Worm (Caenorhabditis elegans): Measurements from ENCODE around the gene ubc-23.

The ubc-23 gene

DNA sequence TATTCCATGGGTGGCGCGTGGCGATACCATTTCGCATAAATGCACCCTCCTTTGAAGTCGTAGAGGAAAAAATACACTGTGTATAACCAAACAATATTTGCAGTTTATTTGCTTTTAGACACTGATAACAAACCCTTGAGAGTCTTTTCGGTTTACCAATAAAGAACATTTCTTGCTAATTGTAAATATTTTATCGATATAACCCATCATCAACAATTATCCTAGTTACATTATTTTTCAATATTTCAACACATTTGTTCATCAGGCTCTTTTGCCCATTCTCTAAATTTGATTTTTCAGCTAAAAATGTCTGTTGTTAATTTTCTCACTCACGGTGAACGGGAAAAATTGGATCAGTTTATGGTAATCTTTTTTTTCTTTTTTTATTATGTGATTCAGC is at the start of gene ubc-23:
Gene ubc-23, plus strand, starts transcription at position 301 of the 400 bp plus-strand sequence.
- TF ChIP-seq ztf-29 (GFP tag; IDR thresholded peaks at IDR 0.05), result no peak
- TF ChIP-seq T22C8.4 (GFP tag; IDR thresholded peaks at IDR 0.05), result no peak
- TF ChIP-seq ref-1 (GFP tag; conservative IDR thresholded peaks at IDR 0.05), result no peak
- no peak for TF ChIP-seq ztf-23 (GFP tag; IDR thresholded peaks at IDR 0.05)
- no peak for TF ChIP-seq klf-2 (GFP tag; conservative IDR thresholded peaks at IDR 0.05)
- no peak for TF ChIP-seq flt-1 (GFP tag; IDR thresholded peaks at IDR 0.05)
- TF ChIP-seq tab-1 (GFP tag; IDR thresholded peaks at IDR 0.05), result no peak
- TF ChIP-seq cog-1 (tag; optimal IDR thresholded peaks at IDR 0.05), result no peak
- no peak for TF ChIP-seq med-1 (GFP tag; optimal IDR thresholded peaks at IDR 0.05; ENCODE audit: insufficient read depth)

DNA sequence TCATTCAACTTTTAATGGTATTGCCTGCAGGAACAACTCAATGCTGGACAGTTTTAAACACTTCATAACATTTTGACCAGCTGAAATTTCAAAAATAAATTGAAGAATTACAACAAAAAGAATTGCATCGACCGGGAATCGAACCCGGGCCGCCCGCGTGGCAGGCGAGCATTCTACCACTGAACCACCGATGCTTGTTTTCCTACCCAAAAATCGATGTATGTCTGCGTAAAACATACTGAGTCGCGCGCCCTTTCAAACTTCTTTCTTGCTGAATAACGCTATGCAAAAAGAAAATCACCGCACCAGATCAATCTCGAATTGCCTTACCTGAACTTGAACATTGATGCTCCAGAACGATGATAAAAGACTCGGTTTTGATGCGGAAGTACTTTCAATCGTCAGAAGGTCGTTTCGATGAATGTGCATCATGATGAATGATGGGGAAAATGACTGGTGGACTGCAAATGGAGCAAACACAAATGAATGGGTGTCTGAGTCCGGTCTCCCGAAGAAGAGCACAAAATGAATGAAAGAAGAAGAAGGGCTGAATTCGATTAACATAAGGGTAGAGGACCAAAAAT is 47.3 kb upstream of the ubc-23 start, which contains the start of gene R04E5.7:
Gene R04E5.7, minus strand, starts transcription at position 564 of the 584 bp plus-strand sequence.
- no peak for TF ChIP-seq klf-2 (GFP tag; conservative IDR thresholded peaks at IDR 0.05)
- TF ChIP-seq ztf-23 (GFP tag; IDR thresholded peaks at IDR 0.05), result peak; percentile 65; the same call in 1 of the 2 replicates
- TF ChIP-seq flt-1 (GFP tag; IDR thresholded peaks at IDR 0.05), result peak; percentile 75
- TF ChIP-seq med-1 (GFP tag; optimal IDR thresholded peaks at IDR 0.05; ENCODE audit: insufficient read depth), result no peak
- peak; percentile 61; the same call in 1 of the 2 replicates for TF ChIP-seq T22C8.4 (GFP tag; IDR thresholded peaks at IDR 0.05)

DNA sequence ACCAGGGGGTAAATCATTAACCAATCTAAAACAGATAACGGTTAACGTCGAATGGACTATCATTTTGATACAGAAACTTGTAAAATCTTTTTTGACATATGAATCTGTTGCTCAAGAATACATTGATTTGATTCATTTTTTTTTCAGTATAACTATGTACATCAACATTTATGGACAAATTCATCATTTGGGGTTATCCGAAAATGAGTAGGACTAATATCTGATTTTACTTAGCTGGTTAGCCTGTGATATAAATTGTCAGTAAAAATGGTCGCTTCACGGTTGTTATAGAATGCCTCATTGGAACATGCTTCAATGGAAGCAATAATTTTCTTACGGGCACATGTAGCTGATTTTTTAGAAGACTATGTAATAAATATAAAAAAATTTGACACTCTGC is 46.4 kb upstream of the ubc-23 start:
- TF ChIP-seq flt-1 (GFP tag; IDR thresholded peaks at IDR 0.05) (no peak), ref-1 (GFP tag; conservative IDR thresholded peaks at IDR 0.05) (no peak), med-1 (GFP tag; optimal IDR thresholded peaks at IDR 0.05; ENCODE audit: insufficient read depth) (no peak), T22C8.4 (GFP tag; IDR thresholded peaks at IDR 0.05) (no peak), klf-2 (GFP tag; conservative IDR thresholded peaks at IDR 0.05) (no peak), tab-1 (GFP tag; IDR thresholded peaks at IDR 0.05) (no peak), ztf-23 (GFP tag; IDR thresholded peaks at IDR 0.05) (no peak), cog-1 (tag; optimal IDR thresholded peaks at IDR 0.05) (no peak), ztf-29 (GFP tag; IDR thresholded peaks at IDR 0.05) (no peak)

DNA sequence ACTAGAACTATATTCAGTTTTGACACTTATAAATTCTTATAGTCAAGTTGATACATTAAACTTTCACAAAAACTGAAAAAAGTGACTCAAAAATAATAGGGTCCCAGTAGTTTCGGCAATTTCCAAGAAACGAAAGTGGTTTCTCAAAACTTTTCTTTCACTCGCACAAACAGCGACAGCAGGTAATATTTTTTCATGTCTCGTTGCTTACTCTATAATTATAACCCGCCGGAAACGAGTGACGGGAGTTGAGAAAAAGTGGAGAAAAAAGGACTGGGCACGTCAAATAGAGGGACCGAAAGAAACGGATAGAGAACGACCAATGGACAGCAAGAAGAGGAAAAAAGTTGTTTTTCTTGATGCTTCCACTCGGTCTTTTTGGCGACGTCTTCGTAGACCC is 44.2 kb upstream of the ubc-23 start:
- TF ChIP-seq klf-2 (GFP tag; conservative IDR thresholded peaks at IDR 0.05) (no peak), tab-1 (GFP tag; IDR thresholded peaks at IDR 0.05) (no peak), T22C8.4 (GFP tag; IDR thresholded peaks at IDR 0.05) (no peak), ztf-29 (GFP tag; IDR thresholded peaks at IDR 0.05) (no peak)

DNA sequence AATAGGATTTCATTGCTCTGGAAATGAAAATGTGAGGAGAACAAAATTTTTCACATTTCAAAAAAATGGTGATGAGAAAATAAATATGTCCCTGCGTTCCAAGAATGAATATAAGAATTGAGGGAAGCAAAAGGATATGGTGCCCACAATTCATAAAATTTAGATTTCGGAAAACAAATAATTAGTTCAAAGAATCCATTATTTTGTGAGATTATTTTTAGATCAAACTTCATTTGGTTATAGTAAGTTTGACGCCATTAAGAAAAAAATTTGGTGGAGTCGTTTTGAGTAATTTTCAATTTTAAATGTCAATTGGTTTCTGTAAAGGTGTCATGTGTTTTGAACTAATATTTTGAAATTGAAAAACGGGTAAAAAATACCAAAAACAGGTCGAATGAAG is 43.7 kb upstream of the ubc-23 start:
- TF ChIP-seq ztf-23 (GFP tag; IDR thresholded peaks at IDR 0.05) (no peak), ref-1 (GFP tag; conservative IDR thresholded peaks at IDR 0.05) (no peak), klf-2 (GFP tag; conservative IDR thresholded peaks at IDR 0.05) (no peak), flt-1 (GFP tag; IDR thresholded peaks at IDR 0.05) (no peak), T22C8.4 (GFP tag; IDR thresholded peaks at IDR 0.05) (no peak)

DNA sequence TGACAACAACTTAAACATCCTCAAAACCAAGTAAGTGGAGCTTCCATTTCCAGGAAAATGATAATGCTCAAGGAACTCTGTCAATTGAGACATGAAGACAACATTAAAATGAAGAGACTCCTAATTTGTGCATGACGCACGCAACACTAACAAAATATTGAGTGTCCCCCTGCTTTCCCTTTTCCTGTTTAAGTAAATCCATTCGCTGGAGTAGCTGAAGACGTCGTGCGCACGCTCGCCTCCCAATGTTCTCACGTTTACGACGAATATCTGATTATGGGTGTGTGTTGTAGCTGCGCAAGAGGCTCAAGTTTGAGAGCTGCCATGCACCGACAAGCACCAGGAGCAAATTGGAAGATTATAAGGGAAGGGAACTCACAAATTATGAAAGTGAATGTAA is 43.1 kb upstream of the ubc-23 start:
- no peak for TF ChIP-seq med-1 (GFP tag; optimal IDR thresholded peaks at IDR 0.05; ENCODE audit: insufficient read depth)
- TF ChIP-seq cog-1 (tag; optimal IDR thresholded peaks at IDR 0.05), result peak; percentile 2

DNA sequence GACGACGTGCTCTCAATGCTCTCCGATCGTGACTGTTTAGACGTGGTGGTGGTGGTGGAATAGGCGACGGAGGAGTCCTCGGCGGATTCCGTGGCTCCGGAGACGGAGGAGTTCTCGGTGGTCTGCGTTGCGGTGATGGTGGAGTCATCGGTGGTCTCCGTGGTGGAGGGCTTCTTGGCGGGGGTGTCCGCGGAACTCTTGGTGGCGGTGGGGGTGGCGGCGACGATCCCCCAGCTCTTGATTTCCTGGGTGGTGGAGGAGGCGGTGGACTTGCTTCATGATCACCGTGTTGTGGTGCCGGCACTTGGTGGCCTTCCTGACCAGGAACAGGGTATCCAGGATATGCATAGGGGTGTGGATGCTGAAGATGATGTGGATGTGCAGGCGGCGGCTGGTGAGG is 38.6 kb upstream of the ubc-23 start:
- no peak for TF ChIP-seq ref-1 (GFP tag; conservative IDR thresholded peaks at IDR 0.05)
- TF ChIP-seq tab-1 (GFP tag; IDR thresholded peaks at IDR 0.05), result no peak

DNA sequence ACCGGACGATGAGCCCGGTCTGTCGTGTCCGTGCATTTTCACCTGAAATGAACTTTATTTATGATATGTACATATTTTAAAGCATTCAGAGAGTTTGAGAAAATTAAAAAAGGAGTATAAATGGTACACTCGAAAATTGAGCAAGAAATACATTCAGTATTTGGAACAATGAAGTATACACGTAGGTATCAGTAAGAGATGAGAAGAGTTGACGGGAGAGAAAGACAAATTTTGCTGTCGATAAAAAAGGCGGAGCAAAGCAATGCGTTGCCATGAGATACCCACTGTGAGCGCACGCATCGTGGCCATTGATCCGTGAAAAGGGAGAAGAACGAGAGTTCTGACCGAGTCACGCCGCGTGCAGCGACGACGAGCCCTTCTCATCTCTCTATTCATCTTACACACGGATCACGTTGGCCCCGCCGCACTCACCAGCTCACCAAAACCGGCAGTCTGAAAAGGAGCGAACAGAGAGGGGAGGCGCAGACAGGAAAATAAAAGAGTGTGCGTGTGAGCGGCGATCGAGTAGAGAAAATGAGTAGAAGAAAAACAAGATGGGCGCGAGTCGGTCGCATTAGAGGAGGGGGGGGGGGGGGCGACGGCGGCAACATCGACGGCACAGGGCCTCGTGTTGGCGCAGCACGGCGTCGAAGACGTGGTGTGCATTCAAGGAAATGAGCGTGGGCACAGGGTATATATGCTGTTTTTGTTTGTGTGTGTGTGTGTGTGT is 37.9 kb upstream of the ubc-23 start, which contains the start of gene R04E5.8:
Gene R04E5.8, minus strand, starts transcription at position 51 of the 730 bp plus-strand sequence.
- TF ChIP-seq tab-1 (GFP tag; IDR thresholded peaks at IDR 0.05), result no peak
- no peak for TF ChIP-seq klf-2 (GFP tag; conservative IDR thresholded peaks at IDR 0.05)
- TF ChIP-seq flt-1 (GFP tag; IDR thresholded peaks at IDR 0.05), result 0 out of 2 replicates have a peak, but pooled peaks have one; percentile 41
- TF ChIP-seq T22C8.4 (GFP tag; IDR thresholded peaks at IDR 0.05), result no peak
- TF ChIP-seq ztf-23 (GFP tag; IDR thresholded peaks at IDR 0.05), result no peak

DNA sequence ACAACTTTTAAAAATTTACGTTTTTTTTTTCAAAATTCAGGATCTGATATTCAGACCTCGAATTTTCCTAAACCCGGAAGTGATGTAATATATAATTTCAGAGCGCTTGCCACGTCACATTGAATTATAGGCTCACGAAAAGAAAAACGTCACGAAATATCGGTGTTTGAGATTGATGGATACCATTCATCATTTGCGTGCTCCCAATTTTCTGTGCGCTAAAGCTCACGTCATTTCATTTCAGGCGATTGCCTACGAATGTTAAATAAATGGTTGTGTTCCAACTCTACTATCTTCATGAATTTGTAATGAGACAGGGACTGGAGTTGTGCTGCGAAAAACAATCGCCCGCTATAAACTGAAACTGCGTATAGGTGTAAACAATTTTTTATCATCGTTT is 35.3 kb upstream of the ubc-23 start:
- TF ChIP-seq T22C8.4 (GFP tag; IDR thresholded peaks at IDR 0.05) (no peak), ztf-29 (GFP tag; IDR thresholded peaks at IDR 0.05) (no peak), tab-1 (GFP tag; IDR thresholded peaks at IDR 0.05) (no peak), klf-2 (GFP tag; conservative IDR thresholded peaks at IDR 0.05) (no peak), cog-1 (tag; optimal IDR thresholded peaks at IDR 0.05) (no peak)

DNA sequence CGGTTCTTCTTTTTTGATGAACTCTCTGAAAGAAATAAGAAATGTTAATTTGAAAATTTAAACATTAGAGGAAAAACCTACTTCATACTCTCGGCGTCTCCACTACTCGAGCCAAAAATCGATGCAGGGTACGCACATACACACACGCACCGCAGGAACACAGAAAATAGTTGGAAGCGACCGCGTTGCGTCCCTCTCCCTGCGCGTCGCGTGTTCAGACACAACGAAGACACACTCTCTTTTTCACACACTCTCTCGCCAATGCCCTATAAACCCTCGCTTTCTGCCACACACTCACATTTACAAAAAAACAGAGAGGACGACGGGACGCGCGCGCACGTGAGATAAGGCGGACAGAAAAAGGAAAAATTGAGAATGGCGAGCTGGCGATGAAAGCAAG is 33.2 kb upstream of the ubc-23 start, which contains the start of gene R04E5.9:
Gene R04E5.9, minus strand, starts transcription at position 235 of the 400 bp plus-strand sequence.
- TF ChIP-seq ztf-29 (GFP tag; IDR thresholded peaks at IDR 0.05), result no peak
- no peak for TF ChIP-seq tab-1 (GFP tag; IDR thresholded peaks at IDR 0.05)
- TF ChIP-seq ref-1 (GFP tag; conservative IDR thresholded peaks at IDR 0.05), result no peak
- no peak for TF ChIP-seq ztf-23 (GFP tag; IDR thresholded peaks at IDR 0.05)
- TF ChIP-seq med-1 (GFP tag; optimal IDR thresholded peaks at IDR 0.05; ENCODE audit: insufficient read depth), result no peak
- 0 out of 2 replicates have a peak, but pooled peaks have one; percentile 26 for TF ChIP-seq flt-1 (GFP tag; IDR thresholded peaks at IDR 0.05)
- no peak for TF ChIP-seq klf-2 (GFP tag; conservative IDR thresholded peaks at IDR 0.05)
- peak; percentile 78 for TF ChIP-seq cog-1 (tag; optimal IDR thresholded peaks at IDR 0.05)
- TF ChIP-seq T22C8.4 (GFP tag; IDR thresholded peaks at IDR 0.05), result peak; percentile 69
